Worm (Caenorhabditis elegans) whole organism, L4 larva: Measurements from ENCODE around the gene T28C6.10.

ENCODE experiments used
- D1046.2 ChIP-seq: fragments of 200-800 bp; sonication (Bioruptor generic); IDR thresholded peaks from 2 replicates; pipeline ENCODE4 v1.3.6; 2022; ENCODE audit warnings: missing genetic modification characterization, missing compliant biosample characterization
- F10B5.3 ChIP-seq: sonication (generic microtip); optimal IDR thresholded peaks from 2 replicates; lab custom pipeline; 2016; ENCODE audit warnings: mild to moderate bottlenecking, missing genetic modification characterization, missing compliant biosample characterization
- F44E2.7 ChIP-seq: fragments of 200-800 bp; sonication (Bioruptor generic); IDR thresholded peaks from 2 replicates; pipeline ENCODE4 v2.1.2; 2022; ENCODE audit warnings: missing genetic modification characterization, missing compliant biosample characterization
- T20F7.1 ChIP-seq: fragments of 200-800 bp; sonication (Bioruptor generic); optimal IDR thresholded peaks from 2 replicates; lab custom pipeline; 2018; ENCODE audit warnings: mild to moderate bottlenecking, missing genetic modification characterization, missing compliant biosample characterization
- T26A8.4 ChIP-seq: fragments of 200-800 bp; sonication (Bioruptor generic); IDR thresholded peaks from 2 replicates; pipeline ENCODE4 v1.3.6; 2022; ENCODE audit warnings: missing genetic modification characterization, missing compliant biosample characterization
- Y48G9A.11 ChIP-seq: fragments of 200-800 bp; sonication (Bioruptor generic); IDR thresholded peaks from 2 replicates; pipeline ENCODE4 v1.3.6; 2022; ENCODE audit warnings: missing genetic modification reagents, missing genetic modification characterization, missing compliant biosample characterization
- Y75B8A.6 ChIP-seq: fragments of 200-800 bp; sonication (Bioruptor generic); IDR thresholded peaks from 2 replicates; pipeline ENCODE4 v1.3.6; 2022; ENCODE audit warnings: missing genetic modification reagents, missing genetic modification characterization, missing compliant biosample characterization
- aha-1 ChIP-seq: fragments of 150-350 bp; peaks from one replicate; lab custom pipeline; 2014; ENCODE audit warnings: missing biosample characterization, missing genetic modification characterization
- aly-2 ChIP-seq: sonication (generic microtip); optimal IDR thresholded peaks from 2 replicates; lab custom pipeline; 2018; ENCODE audit warnings: missing biosample characterization, missing genetic modification characterization
- ama-1 ChIP-seq: fragments of 150-350 bp; optimal IDR thresholded peaks from 2 replicates; lab custom pipeline; 2014; ENCODE audit warnings: inconsistent platforms, mixed read lengths
- ceh-28 ChIP-seq: fragments of 150-350 bp; optimal IDR thresholded peaks from 2 replicates; lab custom pipeline; 2014; ENCODE audit warnings: missing biosample characterization, missing genetic modification reagents, missing genetic modification characterization
- cey-2 ChIP-seq: sonication (generic microtip); optimal IDR thresholded peaks from 3 replicates; lab custom pipeline; 2017; ENCODE audit warnings: missing genetic modification characterization, mild to moderate bottlenecking, missing compliant biosample characterization, antibody characterized with exemption, borderline replicate concordance; ENCODE audit not compliant: insufficient read depth
- daf-12 ChIP-seq: fragments of 150-350 bp; optimal IDR thresholded peaks from 2 replicates; lab custom pipeline; 2014; ENCODE audit warnings: missing biosample characterization, missing genetic modification reagents, missing genetic modification characterization
- daf-16 ChIP-seq, 3 experiments: sonication (generic microtip); optimal IDR thresholded peaks; 2 replicates each; lab custom pipeline; 2016 to 2017; ENCODE audit warnings: missing genetic modification characterization in 3 of 3, missing genetic modification reagents in 3 of 3, mild to moderate bottlenecking in 2 of 3, missing compliant biosample characterization in 2 of 3, missing biosample characterization in 1 of 3, moderate library complexity in 1 of 3
- dmd-8 ChIP-seq: fragments of 200-800 bp; sonication (Bioruptor generic); IDR thresholded peaks from 2 replicates; pipeline ENCODE4 v1.3.6; 2022; ENCODE audit warnings: missing genetic modification characterization, missing compliant biosample characterization
- dmd-9 ChIP-seq: fragments of 200-800 bp; sonication (Bioruptor generic); IDR thresholded peaks from 2 replicates; pipeline ENCODE4 v1.3.6; 2022; ENCODE audit warnings: missing genetic modification reagents, missing genetic modification characterization, missing compliant biosample characterization
- dve-1 ChIP-seq: sonication (generic microtip); optimal IDR thresholded peaks from 2 replicates; lab custom pipeline; 2017; ENCODE audit warnings: antibody characterized with exemption, mild to moderate bottlenecking, missing genetic modification characterization, missing compliant biosample characterization; ENCODE audit not compliant: insufficient read depth
- hlh-11 ChIP-seq: fragments of 200-800 bp; sonication (Bioruptor generic); optimal IDR thresholded peaks from 2 replicates; lab custom pipeline; 2018; ENCODE audit warnings: mild to moderate bottlenecking, missing genetic modification characterization, missing compliant biosample characterization
- hlh-30 ChIP-seq: sonication (generic microtip); optimal IDR thresholded peaks from 2 replicates; lab custom pipeline; 2017; ENCODE audit warnings: antibody characterized with exemption, mild to moderate bottlenecking, missing genetic modification characterization, missing compliant biosample characterization; ENCODE audit not compliant: insufficient read depth
- jun-1 ChIP-seq: fragments of 150-350 bp; optimal IDR thresholded peaks from 2 replicates; lab custom pipeline; 2014; ENCODE audit warnings: missing biosample characterization, missing genetic modification reagents, missing genetic modification characterization
- lin-38 ChIP-seq: fragments of 200-800 bp; sonication (Bioruptor generic); IDR thresholded peaks from 2 replicates; pipeline ENCODE4 v1.3.6; 2022; ENCODE audit warnings: missing genetic modification reagents, missing genetic modification characterization, missing compliant biosample characterization
- lir-3 ChIP-seq: sonication (generic microtip); optimal IDR thresholded peaks from 2 replicates; lab custom pipeline; 2016; ENCODE audit warnings: mild to moderate bottlenecking, missing genetic modification characterization, missing compliant biosample characterization
- lsy-2 ChIP-seq, 2 experiments: fragments of 150-350 bp in 1 of 2; sonication (generic microtip) in 1 of 2; optimal IDR thresholded peaks; 2 replicates each; lab custom pipeline; 2014 to 2017; ENCODE audit warnings: missing biosample characterization in 2 of 2, missing genetic modification characterization in 2 of 2
- mdl-1 ChIP-seq, 2 experiments: fragments of 150-350 bp in 1 of 2; sonication (generic microtip) in 1 of 2; optimal IDR thresholded peaks; 2 replicates each; lab custom pipeline; 2014 to 2017; ENCODE audit warnings: missing biosample characterization in 2 of 2, missing genetic modification characterization in 2 of 2
- mep-1 ChIP-seq: fragments of 150-350 bp; sonication (generic microtip); optimal IDR thresholded peaks from 3 replicates; lab custom pipeline; 2014; ENCODE audit warnings: missing biosample characterization, missing genetic modification characterization
- mes-2 ChIP-seq: sonication (generic microtip); optimal IDR thresholded peaks from 2 replicates; lab custom pipeline; 2016; ENCODE audit warnings: missing genotype, mild to moderate bottlenecking, missing genetic modification characterization, missing compliant biosample characterization; ENCODE audit not compliant: poor library complexity, severe bottlenecking
- mxl-3 ChIP-seq: fragments of 200-800 bp; sonication (Bioruptor generic); optimal IDR thresholded peaks from 2 replicates; lab custom pipeline; 2018; ENCODE audit warnings: mild to moderate bottlenecking, missing genetic modification characterization, missing compliant biosample characterization
- nhr-10 ChIP-seq: fragments of 150-350 bp; optimal IDR thresholded peaks from 2 replicates; lab custom pipeline; 2014; ENCODE audit warnings: missing biosample characterization, missing genetic modification characterization
- nhr-237 ChIP-seq: sonication (generic microtip); optimal IDR thresholded peaks from 2 replicates; lab custom pipeline; 2017; ENCODE audit warnings: missing biosample characterization, missing genetic modification characterization
- nhr-25 ChIP-seq: sonication (generic microtip); optimal IDR thresholded peaks from 2 replicates; lab custom pipeline; 2017; ENCODE audit warnings: missing genetic modification characterization, mild to moderate bottlenecking, missing compliant biosample characterization, antibody characterized with exemption, moderate library complexity, borderline replicate concordance; ENCODE audit not compliant: insufficient read depth
- nhr-28 ChIP-seq: fragments of 150-350 bp; optimal IDR thresholded peaks from 2 replicates; lab custom pipeline; 2014; ENCODE audit warnings: missing biosample characterization, missing genetic modification characterization
- pqm-1 ChIP-seq: sonication (generic microtip); optimal IDR thresholded peaks from 2 replicates; lab custom pipeline; 2017; ENCODE audit warnings: missing biosample characterization, missing genetic modification characterization
- rbr-2 ChIP-seq: sonication (generic microtip); optimal IDR thresholded peaks from 2 replicates; lab custom pipeline; 2016; ENCODE audit warnings: missing genotype, missing genetic modification characterization, missing compliant biosample characterization
- saeg-2 ChIP-seq: fragments of 200-800 bp; sonication (Bioruptor generic); IDR thresholded peaks from 2 replicates; pipeline ENCODE4 v1.3.6; 2022; ENCODE audit warnings: missing genetic modification reagents, missing genetic modification characterization, missing compliant biosample characterization
- set-16 ChIP-seq: fragments of 200-800 bp; sonication (Bioruptor generic); IDR thresholded peaks from 2 replicates; pipeline ENCODE4 v1.3.6; 2022; ENCODE audit warnings: missing genetic modification reagents, missing genetic modification characterization, missing compliant biosample characterization
- skn-1 ChIP-seq: fragments of 150-350 bp; optimal IDR thresholded peaks from 2 replicates; lab custom pipeline; 2014; ENCODE audit warnings: missing biosample characterization, missing genetic modification characterization
- tag-97 ChIP-seq: fragments of 200-800 bp; sonication (Bioruptor generic); IDR thresholded peaks from 2 replicates; pipeline ENCODE4 v1.3.6; 2022; ENCODE audit warnings: missing genetic modification characterization, missing compliant biosample characterization
- unc-39 ChIP-seq: sonication (generic microtip); optimal IDR thresholded peaks from 2 replicates; lab custom pipeline; 2017; ENCODE audit warnings: missing biosample characterization, missing genetic modification characterization
- unc-62 ChIP-seq, 3 experiments: fragments of 150-350 bp in 1 of 3; sonication (generic microtip); optimal IDR thresholded peaks in 2 of 3; peaks in 1 of 3; 1 replicate in 1 of 3; 2 replicates in 2 of 3; lab custom pipeline; 2014 to 2017; ENCODE audit warnings: missing biosample characterization in 3 of 3, missing genetic modification characterization in 3 of 3, missing genetic modification reagents in 3 of 3, missing genotype in 1 of 3
- vab-7 ChIP-seq: fragments of 200-800 bp; sonication (Bioruptor generic); IDR thresholded peaks from 2 replicates; pipeline ENCODE4 v1.3.6; 2022; ENCODE audit warnings: missing genetic modification reagents, missing genetic modification characterization, missing compliant biosample characterization
- zip-2 ChIP-seq: fragments of 150-350 bp; optimal IDR thresholded peaks from 2 replicates; lab custom pipeline; 2014; ENCODE audit warnings: missing biosample characterization, missing genetic modification characterization
- ztf-11 ChIP-seq: fragments of 150-350 bp; optimal IDR thresholded peaks from 2 replicates; lab custom pipeline; 2014; ENCODE audit warnings: missing biosample characterization, missing genetic modification characterization

Gene T28C6.10

DNA sequence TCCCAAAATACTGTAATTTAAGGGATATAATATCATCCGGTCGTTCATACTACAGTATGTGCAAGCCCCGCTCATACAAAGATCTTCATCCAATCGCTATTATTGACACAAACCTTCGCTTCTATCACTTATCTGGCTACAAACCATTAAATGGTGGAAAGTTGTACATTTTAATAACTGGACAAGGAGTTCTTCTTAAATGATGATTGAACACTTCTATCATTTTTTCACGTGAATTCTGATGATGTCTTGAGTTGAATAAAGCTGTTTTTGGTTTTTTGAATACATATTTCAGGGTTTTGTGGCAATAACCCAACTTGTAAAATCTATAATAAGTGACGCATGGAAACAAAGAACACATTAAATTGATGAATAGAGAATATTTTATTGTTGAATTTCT, 4.9 kb downstream of the T28C6.10 start (continued):
- no peak for TF ChIP-seq T20F7.1
- no peak for TF ChIP-seq lin-38 (GFP tag; lab: Robert Waterston, UW)
- TF ChIP-seq lir-3, result no peak
- peak; percentile 88 for TF ChIP-seq T26A8.4
- no peak for TF ChIP-seq D1046.2 (GFP tag; lab: Robert Waterston, UW)
- TF ChIP-seq jun-1 (tag; lab: Kevin White, UChicago), result no peak
- TF ChIP-seq hlh-11, result no peak
- peak; percentile 53 for TF ChIP-seq nhr-10 (tag; lab: Kevin White, UChicago)
- TF ChIP-seq cey-2 (tag; lab: Kevin White, UChicago), result no peak
- no peak for TF ChIP-seq ceh-28 (tag; lab: Kevin White, UChicago)
- no peak for TF ChIP-seq ztf-11
- TF ChIP-seq mes-2 (tag; lab: Kevin White, UChicago), result no peak

DNA sequence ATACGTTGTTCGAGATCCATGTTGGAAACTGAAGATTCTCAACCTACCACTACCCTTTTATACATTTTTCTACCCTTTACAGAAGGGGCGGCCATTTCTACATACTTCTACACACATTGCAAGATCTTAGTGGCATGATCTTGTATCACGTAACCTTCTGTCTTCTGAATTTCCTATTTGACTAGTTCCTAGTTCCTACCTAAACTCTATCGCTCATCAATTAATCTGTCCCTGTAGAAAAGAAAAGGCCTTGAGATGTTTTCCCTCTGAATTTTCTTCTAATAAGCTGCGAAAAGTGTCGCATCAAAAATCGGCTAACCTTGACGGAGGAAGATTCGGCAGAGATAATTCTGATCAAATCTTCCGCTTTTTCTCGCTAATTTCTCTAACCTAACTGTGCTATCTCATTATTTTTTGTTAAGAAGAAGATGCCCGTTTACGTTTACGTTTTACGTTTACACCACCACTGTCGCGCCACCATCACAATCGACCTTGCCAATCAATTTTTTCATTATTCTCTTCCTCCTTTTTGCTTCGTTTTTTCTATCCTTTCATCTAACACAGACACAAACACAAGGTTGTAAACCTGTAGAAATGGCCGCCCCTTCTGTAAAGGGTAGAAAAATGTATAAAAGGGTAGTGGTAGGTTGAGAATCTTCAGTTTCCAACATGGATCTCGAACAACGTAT, 6.5 kb downstream of the T28C6.10 start, which contains the start of the genes col-117 and col-3:
col-117 (minus strand) TSS at position 51 of the 689 bp plus-strand sequence.
col-3 (plus strand) TSS at position 639 of the 689 bp plus-strand sequence.
- TF ChIP-seq F44E2.7 (no peak), lsy-2 (tag; optimal IDR thresholded peaks at IDR 0.05; lab: Kevin White, UChicago) (peak in 1 of 2 experiments; percentile 10), Y48G9A.11 (GFP tag; lab: Robert Waterston, UW) (no peak), rbr-2 (tag; lab: Kevin White, UChicago) (no peak), hlh-11 (peak; percentile 17), dmd-9 (no peak), pqm-1 (tag; lab: Kevin White, UChicago) (no peak), unc-62 (GFP tag; optimal IDR thresholded peaks at IDR 0.05 in 1 of 2; lab: Kevin White, UChicago) (peak in 1 of 2 experiments; percentile 2), unc-62 (tag; optimal IDR thresholded peaks at IDR 0.05; lab: Kevin White, UChicago) (no peak), vab-7 (no peak), nhr-28 (tag; lab: Kevin White, UChicago) (peak; percentile 36), Y75B8A.6 (no peak), skn-1 (tag; lab: Kevin White, UChicago) (no peak), mes-2 (tag; lab: Kevin White, UChicago) (no peak), aly-2 (no peak), mxl-3 (GFP tag; lab: Kevin White, UChicago) (peak; percentile 51), dve-1 (no peak), daf-16 (GFP tag; optimal IDR thresholded peaks at IDR 0.05; lab: Kevin White, UChicago) (no peak), daf-16 (tag; optimal IDR thresholded peaks at IDR 0.05; lab: Kevin White, UChicago) (no peak), unc-39 (tag; lab: Kevin White, UChicago) (no peak), tag-97 (no peak), nhr-10 (tag; lab: Kevin White, UChicago) (no peak), mdl-1 (tag; optimal IDR thresholded peaks at IDR 0.05; lab: Kevin White, UChicago) (peak in 1 of 2 experiments; percentile 30), daf-12 (tag; lab: Kevin White, UChicago) (no peak)

- TF ChIP-seq dmd-8 (GFP tag; lab: Robert Waterston, UW) (no peak), F44E2.7 (no peak), nhr-237 (peak; percentile 4), pqm-1 (tag; lab: Kevin White, UChicago) (no peak), aha-1 (peak; percentile 97), lsy-2 (tag; optimal IDR thresholded peaks at IDR 0.05; lab: Kevin White, UChicago) (no peak), nhr-25 (tag; lab: Kevin White, UChicago) (peak; percentile 27), Y48G9A.11 (GFP tag; lab: Robert Waterston, UW) (no peak), daf-12 (tag; lab: Kevin White, UChicago) (no peak), mes-2 (tag; lab: Kevin White, UChicago) (peak; percentile 50), ama-1 (lab: Kevin White, UChicago) (peak; percentile 52), unc-62 (GFP tag; optimal IDR thresholded peaks at IDR 0.05 in 1 of 2; lab: Kevin White, UChicago) (no peak), unc-62 (tag; optimal IDR thresholded peaks at IDR 0.05; lab: Kevin White, UChicago) (no peak), hlh-30 (tag; lab: Kevin White, UChicago) (no peak), jun-1 (tag; lab: Kevin White, UChicago) (peak; percentile 14), mep-1 (tag; lab: Kevin White, UChicago) (peak; percentile 46), F10B5.3 (tag; lab: Kevin White, UChicago) (no peak), set-16 (GFP tag; lab: Robert Waterston, UW) (no peak), zip-2 (tag; lab: Kevin White, UChicago) (no peak), saeg-2 (GFP tag; lab: Robert Waterston, UW) (no peak), T26A8.4 (peak; percentile 86)
These were observed 8.4 kb downstream of the T28C6.10 start for ce11 chrIV:8825997-8826605.
